Fruit fly (Drosophila melanogaster) whole organism, embryonic: ENCODE results near the gene qm.

Source experiments
- Adf1 ChIP-seq: fragments of 200-800 bp; sonication (Bioruptor generic); IDR thresholded peaks from 2 replicates; pipeline ENCODE4 v1.3.6; 2022; ENCODE audit warnings: missing biosample characterization, missing genetic modification characterization
- CG10209 ChIP-seq: fragments of 200-800 bp; sonication (Bioruptor generic); optimal IDR thresholded peaks from 3 replicates; lab custom pipeline; 2017; ENCODE audit warnings: missing biosample characterization, mild to moderate bottlenecking, missing genetic modification characterization, missing genetic modification reagents
- CG10565 ChIP-seq: fragments of 200-800 bp; sonication (Bioruptor generic); optimal IDR thresholded peaks from 3 replicates; lab custom pipeline; 2016; ENCODE audit warnings: missing biosample characterization, mild to moderate bottlenecking, missing genetic modification characterization
- CG15269 ChIP-seq: fragments of 200-800 bp; sonication (Bioruptor generic); optimal IDR thresholded peaks from 2 replicates; lab custom pipeline; 2018; ENCODE audit warnings: missing biosample characterization, mild to moderate bottlenecking, missing genetic modification characterization, moderate library complexity
- CG1602 ChIP-seq: fragments of 200-800 bp; sonication (Bioruptor generic); optimal IDR thresholded peaks from 3 replicates; lab custom pipeline; 2016; ENCODE audit warnings: missing biosample characterization, missing genetic modification characterization
- CG1647 ChIP-seq: fragments of 200-800 bp; sonication (Bioruptor generic); optimal IDR thresholded peaks from 3 replicates; lab custom pipeline; 2016; ENCODE audit warnings: missing biosample characterization, missing genetic modification characterization
- CG16815 ChIP-seq: fragments of 200-800 bp; sonication (Bioruptor generic); optimal IDR thresholded peaks from 3 replicates; lab custom pipeline; 2017; ENCODE audit warnings: missing biosample characterization, mild to moderate bottlenecking, missing genetic modification characterization
- CG18262 ChIP-seq: fragments of 200-800 bp; optimal IDR thresholded peaks from 3 replicates; lab custom pipeline; 2019; ENCODE audit warnings: missing biosample characterization, mild to moderate bottlenecking, missing genetic modification characterization, moderate library complexity
- CG18619 ChIP-seq: fragments of 200-800 bp; sonication (Bioruptor generic); optimal IDR thresholded peaks from 3 replicates; lab custom pipeline; 2017; ENCODE audit warnings: missing biosample characterization, mild to moderate bottlenecking, missing genetic modification characterization
- CG3163 ChIP-seq: fragments of 200-800 bp; sonication (Bioruptor generic); optimal IDR thresholded peaks from 3 replicates; lab custom pipeline; 2016; ENCODE audit warnings: missing biosample characterization, missing genetic modification characterization
- CG4424 ChIP-seq: fragments of 200-800 bp; sonication (Bioruptor generic); optimal IDR thresholded peaks from 3 replicates; lab custom pipeline; 2016; ENCODE audit warnings: missing biosample characterization, missing genetic modification characterization
- CG4820 ChIP-seq: fragments of 200-800 bp; sonication (Bioruptor generic); optimal IDR thresholded peaks from 3 replicates; lab custom pipeline; 2016; ENCODE audit warnings: missing biosample characterization, missing genetic modification characterization
- CG5180 ChIP-seq: fragments of 200-800 bp; sonication (Bioruptor generic); optimal IDR thresholded peaks from 3 replicates; lab custom pipeline; 2017; ENCODE audit warnings: missing biosample characterization, missing genetic modification characterization, mild to moderate bottlenecking, moderate library complexity, missing genetic modification reagents
- CG6272 ChIP-seq: fragments of 200-800 bp; sonication (Bioruptor generic); IDR thresholded peaks from 2 replicates; pipeline ENCODE4 v1.3.6; 2022; ENCODE audit warnings: missing biosample characterization, missing genetic modification characterization
- CG6654 ChIP-seq: fragments of 200-800 bp; sonication (Bioruptor generic); optimal IDR thresholded peaks from 2 replicates; lab custom pipeline; 2017; ENCODE audit warnings: missing biosample characterization, mild to moderate bottlenecking, missing genetic modification characterization
- CG6689 ChIP-seq: fragments of 200-800 bp; sonication (Bioruptor generic); IDR thresholded peaks from 2 replicates; pipeline ENCODE4 v1.3.6; 2022; ENCODE audit warnings: missing biosample characterization, missing genetic modification characterization
- CG8944 ChIP-seq: fragments of 200-800 bp; sonication (Bioruptor generic); optimal IDR thresholded peaks from 3 replicates; lab custom pipeline; 2016; ENCODE audit warnings: missing biosample characterization, missing genetic modification characterization
- CG9727 ChIP-seq: fragments of 200-800 bp; sonication (Bioruptor generic); optimal IDR thresholded peaks from 3 replicates; lab custom pipeline; 2017; ENCODE audit warnings: missing biosample characterization, mild to moderate bottlenecking, missing genetic modification characterization
- CG9817 ChIP-seq: fragments of 200-800 bp; sonication (Bioruptor generic); optimal IDR thresholded peaks from 2 replicates; lab custom pipeline; 2018; ENCODE audit warnings: missing biosample characterization, mild to moderate bottlenecking, missing genetic modification characterization, moderate library complexity
- CG9932 ChIP-seq: fragments of 200-800 bp; sonication (Bioruptor generic); IDR thresholded peaks from 2 replicates; pipeline ENCODE4 v1.3.6; 2022; ENCODE audit warnings: missing biosample characterization, missing genetic modification characterization
- D19A ChIP-seq: fragments of 200-800 bp; optimal IDR thresholded peaks from 3 replicates; lab custom pipeline; 2019; ENCODE audit warnings: missing biosample characterization, mild to moderate bottlenecking, missing genetic modification characterization, moderate library complexity
- Dad ChIP-seq: fragments of 200-800 bp; sonication (Bioruptor generic); optimal IDR thresholded peaks from 3 replicates; lab custom pipeline; 2016; ENCODE audit warnings: missing biosample characterization, missing genetic modification characterization
- ERR ChIP-seq: fragments of 200-800 bp; sonication (Bioruptor generic); optimal IDR thresholded peaks from 2 replicates; lab custom pipeline; 2016; ENCODE audit warnings: missing biosample characterization, missing genetic modification characterization
- GATAe ChIP-seq: fragments of 200-800 bp; sonication (Bioruptor generic); conservative IDR thresholded peaks from 2 replicates; pipeline ENCODE4 v1.3.6; 2022; ENCODE audit warnings: missing biosample characterization, missing genetic modification characterization
- Hr3 ChIP-seq: fragments of 200-800 bp; sonication (Bioruptor generic); optimal IDR thresholded peaks from 3 replicates; lab custom pipeline; 2016; ENCODE audit warnings: missing biosample characterization, missing genetic modification characterization
- Lim3 ChIP-seq: fragments of 200-800 bp; sonication (Bioruptor generic); IDR thresholded peaks from 2 replicates; pipeline ENCODE4 v1.3.6; 2022; ENCODE audit warnings: missing biosample characterization, missing genetic modification characterization
- Meics ChIP-seq: fragments of 200-800 bp; sonication (Bioruptor generic); optimal IDR thresholded peaks from 2 replicates; lab custom pipeline; 2017; ENCODE audit warnings: missing biosample characterization, mild to moderate bottlenecking, missing genetic modification characterization
- Mrtf ChIP-seq: fragments of 200-800 bp; sonication (Bioruptor generic); IDR thresholded peaks from 3 replicates; pipeline ENCODE4 v1.3.6; 2022; ENCODE audit warnings: missing biosample characterization, missing genetic modification characterization
- Nf-YA ChIP-seq: fragments of 200-800 bp; sonication (Bioruptor generic); IDR thresholded peaks from 2 replicates; pipeline ENCODE4 v1.3.6; 2022; ENCODE audit warnings: missing biosample characterization, missing genetic modification characterization
- Nf-YC ChIP-seq: fragments of 200-800 bp; optimal IDR thresholded peaks from 3 replicates; lab custom pipeline; 2019; ENCODE audit warnings: missing biosample characterization, mild to moderate bottlenecking, missing genetic modification characterization, moderate library complexity
- NfI ChIP-seq: fragments of 200-800 bp; sonication (Bioruptor generic); optimal IDR thresholded peaks from 3 replicates; lab custom pipeline; 2018; ENCODE audit warnings: missing biosample characterization, mild to moderate bottlenecking, missing genetic modification characterization, moderate library complexity
- Six4 ChIP-seq: fragments of 200-800 bp; sonication (Bioruptor generic); optimal IDR thresholded peaks from 2 replicates; lab custom pipeline; 2016; ENCODE audit warnings: missing biosample characterization, missing genetic modification characterization
- Xrp1 ChIP-seq: fragments of 200-800 bp; sonication (Bioruptor generic); IDR thresholded peaks from 2 replicates; pipeline ENCODE4 v1.3.6; 2022; ENCODE audit warnings: missing biosample characterization, missing genetic modification characterization
- al ChIP-seq: fragments of 200-800 bp; sonication (Bioruptor generic); IDR thresholded peaks from 2 replicates; pipeline ENCODE4 v1.3.6; 2022; ENCODE audit warnings: missing biosample characterization, missing genetic modification characterization
- ase ChIP-seq: fragments of 200-800 bp; sonication (Bioruptor generic); IDR thresholded peaks from 3 replicates; pipeline ENCODE4 v1.3.6; 2022; ENCODE audit warnings: missing biosample characterization, missing genetic modification characterization
- chif ChIP-seq, 2 experiments: fragments of 200-800 bp; sonication (Bioruptor generic); optimal IDR thresholded peaks; 3 replicates each; lab custom pipeline; 2016; ENCODE audit warnings: missing biosample characterization in 2 of 2, missing genetic modification characterization in 2 of 2
- chinmo ChIP-seq: fragments of 200-800 bp; sonication (Bioruptor generic); IDR thresholded peaks from 4 replicates; pipeline ENCODE4 v1.3.6; 2022; ENCODE audit warnings: missing biosample characterization, missing genetic modification characterization; ENCODE audit not compliant: partially characterized antibody
- dm ChIP-seq: fragments of 200-800 bp; sonication (Bioruptor generic); optimal IDR thresholded peaks from 3 replicates; lab custom pipeline; 2016; ENCODE audit warnings: missing biosample characterization, missing genetic modification characterization
- dmrt11E ChIP-seq: fragments of 200-800 bp; sonication (Bioruptor generic); optimal IDR thresholded peaks from 3 replicates; lab custom pipeline; 2018; ENCODE audit warnings: missing biosample characterization, mild to moderate bottlenecking, missing genetic modification characterization, moderate library complexity
- dmrt99B ChIP-seq: fragments of 200-800 bp; sonication (Bioruptor generic); optimal IDR thresholded peaks from 2 replicates; lab custom pipeline; 2018; ENCODE audit warnings: missing biosample characterization, mild to moderate bottlenecking, missing genetic modification characterization, moderate library complexity
- eve ChIP-seq, 2 experiments: fragments of >200 bp; optimal IDR thresholded peaks; 2 replicates each; lab custom pipeline; 2017; ENCODE audit warnings: missing biosample characterization in 2 of 2, missing genetic modification characterization in 2 of 2
- ewg ChIP-seq: fragments of 200-800 bp; sonication (Bioruptor generic); optimal IDR thresholded peaks from 3 replicates; lab custom pipeline; 2017; ENCODE audit warnings: mild to moderate bottlenecking, missing biosample characterization, missing genetic modification reagents, missing genetic modification characterization
- fru ChIP-seq: fragments of >200 bp; optimal IDR thresholded peaks from 2 replicates; lab custom pipeline; 2017
- grn ChIP-seq: fragments of 200-800 bp; sonication (Bioruptor generic); optimal IDR thresholded peaks from 3 replicates; lab custom pipeline; 2017; ENCODE audit warnings: missing biosample characterization, missing genetic modification characterization
- knrl ChIP-seq: fragments of 200-800 bp; sonication (Bioruptor generic); IDR thresholded peaks from 3 replicates; pipeline ENCODE4 v1.3.6; 2022; ENCODE audit warnings: missing biosample characterization, missing genetic modification characterization; ENCODE audit not compliant: partially characterized antibody
- lola ChIP-seq, 3 experiments: fragments of >200 bp in 2 of 3; fragments of 200-800 bp in 1 of 3; sonication (Bioruptor generic) in 1 of 3; optimal IDR thresholded peaks; 2 replicates each; lab custom pipeline; 2017 to 2019; ENCODE audit warnings: missing biosample characterization in 3 of 3, missing genetic modification characterization in 3 of 3, mild to moderate bottlenecking in 1 of 3, moderate library complexity in 1 of 3
- onecut ChIP-seq: fragments of 200-800 bp; sonication (Bioruptor generic); IDR thresholded peaks from 2 replicates; pipeline ENCODE4 v1.3.6; 2022; ENCODE audit warnings: missing biosample characterization, missing genetic modification characterization
- row ChIP-seq: fragments of 200-800 bp; sonication (Bioruptor generic); IDR thresholded peaks from 3 replicates; pipeline ENCODE4 v1.3.6; 2022; ENCODE audit warnings: missing biosample characterization, missing genetic modification characterization
- stwl ChIP-seq: fragments of 200-800 bp; sonication (Bioruptor generic); optimal IDR thresholded peaks from 3 replicates; lab custom pipeline; 2018; ENCODE audit warnings: missing biosample characterization, mild to moderate bottlenecking, missing genetic modification characterization, moderate library complexity

qm gene

DNA sequence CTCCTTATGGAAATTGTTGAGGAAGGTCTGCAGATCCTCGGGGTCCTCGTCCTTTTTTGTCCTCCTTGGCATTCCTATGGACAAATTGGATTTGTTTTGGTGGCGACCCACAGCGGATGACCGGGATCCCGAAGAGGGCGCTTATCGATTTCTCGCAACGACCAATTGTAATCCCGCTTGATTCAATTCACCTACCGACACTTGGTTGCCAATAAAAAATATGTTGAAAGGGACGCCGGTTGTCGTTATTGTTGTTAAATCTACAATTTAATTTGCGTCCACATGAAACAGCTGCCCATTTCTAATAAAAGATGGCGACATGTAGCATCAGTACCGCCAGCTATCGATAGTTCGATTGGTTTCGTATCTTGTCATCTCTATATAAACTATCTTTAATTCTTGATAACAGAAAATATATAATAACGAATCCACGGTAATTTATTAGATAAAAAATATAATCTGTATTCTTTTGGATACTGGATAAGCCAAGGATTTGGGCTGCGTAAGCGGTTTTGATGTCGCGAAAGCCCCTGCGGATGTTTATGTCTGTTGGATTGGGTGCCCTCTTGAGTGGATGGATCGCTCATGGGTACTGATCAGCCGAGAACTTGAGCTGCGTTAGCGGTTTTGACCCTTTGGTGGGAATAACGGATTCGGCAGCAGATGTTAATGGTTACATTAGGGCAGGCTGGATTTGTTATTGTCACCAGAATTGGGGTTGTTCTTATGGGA, 8.4 kb downstream of the qm start, which contains the start of gene CTCF:
Gene CTCF (minus strand): TSS at position 328 of the 732 bp plus-strand sequence.
- TF ChIP-seq ERR (GFP tag; lab: Kevin White, UChicago) (no peak), Nf-YC (peak; percentile 65), Xrp1 (GFP tag; lab: Robert Waterston, UW) (peak; percentile 33), ase (GFP tag; lab: Robert Waterston, UW) (0 out of 3 replicates have a peak, but pooled peaks have one; percentile 38), al (GFP tag; lab: Robert Waterston, UW) (no peak), ewg (GFP tag; lab: Kevin White, UChicago) (peak; percentile 16), Adf1 (GFP tag; lab: Robert Waterston, UW) (no peak), chif (GFP tag; optimal IDR thresholded peaks at IDR 0.05; lab: Kevin White, UChicago) (peak in 1 of 2 experiments; percentile 50), Six4 (peak; percentile 3), CG6689 (GFP tag; lab: Robert Waterston, UW) (peak; percentile 33; the same call in 1 of the 2 replicates), Nf-YA (GFP tag; lab: Robert Waterston, UW) (no peak), lola (GFP tag; optimal IDR thresholded peaks at IDR 0.05; lab: Kevin White, UChicago) (peak in 1 of 3 experiments; percentile 16), stwl (tag; lab: Kevin White, UChicago) (peak; percentile 67), Dad (GFP tag; lab: Kevin White, UChicago) (peak; percentile 41), onecut (GFP tag; lab: Robert Waterston, UW) (peak; percentile 89), grn (GFP tag; lab: Kevin White, UChicago) (peak; percentile 53), chinmo (GFP tag; lab: Robert Waterston, UW) (0 out of 4 replicates have a peak, but pooled peaks have one; percentile 50), D19A (tag; lab: Kevin White, UChicago) (peak; percentile 41), CG1602 (peak; percentile 3), CG16815 (GFP tag; lab: Kevin White, UChicago) (no peak), Mrtf (GFP tag; lab: Robert Waterston, UW) (0 out of 3 replicates have a peak, but pooled peaks have one; percentile 48), eve (GFP tag; optimal IDR thresholded peaks at IDR 0.05; lab: Kevin White, UChicago) (no peak), dm (GFP tag; lab: Kevin White, UChicago) (peak; percentile 47), CG15269 (tag; lab: Kevin White, UChicago) (peak; percentile 37), CG10565 (GFP tag; lab: Kevin White, UChicago) (no peak), dmrt99B (tag; lab: Kevin White, UChicago) (peak; percentile 16), Hr3 (GFP tag; lab: Kevin White, UChicago) (peak; percentile 13), CG18262 (tag; lab: Kevin White, UChicago) (peak; percentile 64), CG6654 (GFP tag; lab: Kevin White, UChicago) (peak; percentile 29), CG4820 (peak; percentile 38), CG9932 (peak; percentile 43), GATAe (GFP tag; lab: Robert Waterston, UW) (peak; percentile 69), CG1647 (GFP tag; lab: Kevin White, UChicago) (peak; percentile 17), CG9727 (peak; percentile 55), dmrt11E (tag; lab: Kevin White, UChicago) (peak; percentile 32), Lim3 (GFP tag; lab: Robert Waterston, UW) (no peak), CG5180 (GFP tag; lab: Kevin White, UChicago) (no peak), CG18619 (GFP tag; lab: Kevin White, UChicago) (peak; percentile 7), CG10209 (GFP tag; lab: Kevin White, UChicago) (peak; percentile 33), NfI (GFP tag; lab: Kevin White, UChicago) (peak; percentile 46), CG4424 (GFP tag; lab: Kevin White, UChicago) (peak; percentile 43), CG6272 (GFP tag; lab: Robert Waterston, UW) (no peak), fru (lab: Kevin White, UChicago) (no peak), CG9817 (tag; lab: Kevin White, UChicago) (peak; percentile 16), knrl (GFP tag; lab: Robert Waterston, UW) (peak; percentile 82), row (GFP tag; lab: Robert Waterston, UW) (peak; percentile 56; the same call in 2 of the 3 replicates), Meics (GFP tag; lab: Kevin White, UChicago) (peak; percentile 77), CG8944 (GFP tag; lab: Kevin White, UChicago) (peak; percentile 41), CG3163 (GFP tag; lab: Kevin White, UChicago) (no peak)
